Fruit fly (Drosophila melanogaster) whole organism, prepupa: ENCODE results near the gene CG1428.
A peak's percentile ranks its signal among the peaks of the same experiment; 100 is the strongest.

ENCODE experiments used
- Blimp-1 ChIP-seq: fragments of 200-800 bp; sonication (Bioruptor generic); optimal IDR thresholded peaks from 3 replicates; lab custom pipeline; 2017; ENCODE audit warnings: missing biosample characterization, missing genetic modification characterization, mild to moderate bottlenecking, moderate library complexity, missing genetic modification reagents
- CG10669 ChIP-seq: fragments of 200-800 bp; sonication (Bioruptor generic); optimal IDR thresholded peaks from 3 replicates; lab custom pipeline; 2018; ENCODE audit warnings: missing biosample characterization, mild to moderate bottlenecking, missing genetic modification characterization, moderate library complexity
- CG11294 ChIP-seq: fragments of 200-800 bp; sonication (Bioruptor generic); IDR thresholded peaks from 2 replicates; pipeline ENCODE4 v1.3.6; 2022; ENCODE audit warnings: missing biosample characterization, missing genetic modification characterization
- CG11762 ChIP-seq: fragments of 200-800 bp; sonication (Bioruptor generic); optimal IDR thresholded peaks from 3 replicates; lab custom pipeline; 2016; ENCODE audit warnings: missing biosample characterization, missing genetic modification characterization; ENCODE audit not compliant: insufficient read depth
- CG11902 ChIP-seq: fragments of 200-800 bp; sonication (Bioruptor generic); optimal IDR thresholded peaks from 3 replicates; lab custom pipeline; 2016; ENCODE audit warnings: missing biosample characterization, missing genetic modification characterization
- CG15336 ChIP-seq: fragments of 200-800 bp; sonication (Bioruptor generic); IDR thresholded peaks from 2 replicates; pipeline ENCODE4 v1.3.6; 2022; ENCODE audit warnings: missing biosample characterization, missing genetic modification characterization
- CG1621 ChIP-seq: fragments of 200-800 bp; sonication (Bioruptor generic); optimal IDR thresholded peaks from 3 replicates; lab custom pipeline; 2018; ENCODE audit warnings: missing biosample characterization, mild to moderate bottlenecking, missing genetic modification characterization
- CG3032 ChIP-seq: fragments of 200-800 bp; optimal IDR thresholded peaks from 2 replicates; lab custom pipeline; 2019; ENCODE audit warnings: missing biosample characterization, mild to moderate bottlenecking, missing genetic modification characterization, moderate library complexity
- CG31627 ChIP-seq: fragments of 200-800 bp; sonication (Bioruptor generic); optimal IDR thresholded peaks from 3 replicates; lab custom pipeline; 2016; ENCODE audit warnings: missing biosample characterization, missing genetic modification characterization
- CG32006 ChIP-seq: fragments of 200-800 bp; sonication (Bioruptor generic); optimal IDR thresholded peaks from 3 replicates; lab custom pipeline; 2017; ENCODE audit warnings: missing biosample characterization, mild to moderate bottlenecking, missing genetic modification characterization
- CG34406 ChIP-seq: fragments of 200-800 bp; sonication (Bioruptor generic); optimal IDR thresholded peaks from 3 replicates; lab custom pipeline; 2016; ENCODE audit warnings: missing biosample characterization, missing genetic modification characterization
- CG3919 ChIP-seq: fragments of 200-800 bp; sonication (Bioruptor generic); optimal IDR thresholded peaks from 3 replicates; lab custom pipeline; 2016; ENCODE audit warnings: missing biosample characterization, missing genetic modification characterization
- CG4318 ChIP-seq: fragments of 200-800 bp; sonication (Bioruptor generic); optimal IDR thresholded peaks from 3 replicates; lab custom pipeline; 2017; ENCODE audit warnings: missing biosample characterization, mild to moderate bottlenecking, missing genetic modification characterization
- CG6163 ChIP-seq: fragments of 200-800 bp; sonication (Bioruptor generic); IDR thresholded peaks from 3 replicates; pipeline ENCODE4 v1.3.6; 2022; ENCODE audit warnings: missing biosample characterization, missing genetic modification characterization
- CG6276 ChIP-seq: fragments of 200-800 bp; sonication (Bioruptor generic); optimal IDR thresholded peaks from 2 replicates; lab custom pipeline; 2017; ENCODE audit warnings: missing biosample characterization, mild to moderate bottlenecking, missing genetic modification characterization
- CG6792 ChIP-seq: fragments of 200-800 bp; sonication (Bioruptor generic); optimal IDR thresholded peaks from 3 replicates; lab custom pipeline; 2016; ENCODE audit warnings: missing biosample characterization, missing genetic modification characterization
- CG6808 ChIP-seq: fragments of 200-800 bp; sonication (Bioruptor generic); optimal IDR thresholded peaks from 3 replicates; lab custom pipeline; 2017; ENCODE audit warnings: missing biosample characterization, missing genetic modification characterization, mild to moderate bottlenecking, moderate library complexity, missing genetic modification reagents
- CG6854 ChIP-seq: fragments of 200-800 bp; sonication (Bioruptor generic); optimal IDR thresholded peaks from 2 replicates; lab custom pipeline; 2017; ENCODE audit warnings: missing biosample characterization, mild to moderate bottlenecking, missing genetic modification characterization
- CG7368 ChIP-seq: fragments of 200-800 bp; sonication (Bioruptor generic); optimal IDR thresholded peaks from 3 replicates; lab custom pipeline; 2016; ENCODE audit warnings: missing biosample characterization, missing genetic modification characterization
- CG8119 ChIP-seq: fragments of 200-800 bp; sonication (Bioruptor generic); IDR thresholded peaks from 3 replicates; pipeline ENCODE4 v1.3.6; 2022; ENCODE audit warnings: missing biosample characterization, missing genetic modification characterization
- CG8319 ChIP-seq: fragments of 200-800 bp; sonication (Bioruptor generic); optimal IDR thresholded peaks from 3 replicates; lab custom pipeline; 2016; ENCODE audit warnings: missing biosample characterization, missing genetic modification characterization
- CG8632 ChIP-seq: fragments of 200-800 bp; sonication (Bioruptor generic); optimal IDR thresholded peaks from 3 replicates; lab custom pipeline; 2016; ENCODE audit warnings: missing biosample characterization, missing genetic modification characterization
- CG9139 ChIP-seq: fragments of 200-800 bp; sonication (Bioruptor generic); optimal IDR thresholded peaks from 3 replicates; lab custom pipeline; 2017; ENCODE audit warnings: missing biosample characterization, mild to moderate bottlenecking, missing genetic modification characterization
- Eip75B ChIP-seq: fragments of 200-800 bp; sonication (Bioruptor generic); optimal IDR thresholded peaks from 3 replicates; lab custom pipeline; 2016; ENCODE audit warnings: missing biosample characterization, missing genetic modification characterization
- Eip93F ChIP-seq: fragments of 200-800 bp; sonication (Bioruptor generic); optimal IDR thresholded peaks from 2 replicates; lab custom pipeline; 2016; ENCODE audit warnings: missing biosample characterization, mild to moderate bottlenecking, missing genetic modification characterization
- Ets21C ChIP-seq: fragments of 200-800 bp; sonication (Bioruptor generic); optimal IDR thresholded peaks from 3 replicates; lab custom pipeline; 2016; ENCODE audit warnings: missing biosample characterization, missing genetic modification characterization
- Ets96B ChIP-seq: fragments of 200-800 bp; optimal IDR thresholded peaks from 2 replicates; lab custom pipeline; 2019; ENCODE audit warnings: missing biosample characterization, mild to moderate bottlenecking, missing genetic modification characterization, moderate library complexity
- Gug ChIP-seq: fragments of 200-800 bp; sonication (Bioruptor generic); IDR thresholded peaks from 2 replicates; pipeline ENCODE4 v1.3.6; 2022; ENCODE audit warnings: missing biosample characterization, missing genetic modification characterization
- Hr39 ChIP-seq: fragments of 200-800 bp; sonication (Bioruptor generic); optimal IDR thresholded peaks from 2 replicates; lab custom pipeline; 2016; ENCODE audit warnings: missing biosample characterization, missing genetic modification characterization
- Hr4 ChIP-seq: fragments of 200-800 bp; sonication (Bioruptor generic); optimal IDR thresholded peaks from 3 replicates; lab custom pipeline; 2016; ENCODE audit warnings: missing biosample characterization, missing genetic modification characterization
- Smox ChIP-seq: fragments of 200-800 bp; sonication (Bioruptor generic); optimal IDR thresholded peaks from 3 replicates; lab custom pipeline; 2016; ENCODE audit warnings: missing biosample characterization, missing genetic modification characterization
- Sox102F ChIP-seq: fragments of 200-800 bp; sonication (Bioruptor generic); optimal IDR thresholded peaks from 2 replicates; lab custom pipeline; 2016; ENCODE audit warnings: missing biosample characterization, mild to moderate bottlenecking, missing genetic modification characterization
- Sox14 ChIP-seq: fragments of 200-800 bp; sonication (Bioruptor generic); optimal IDR thresholded peaks from 3 replicates; lab custom pipeline; 2016; ENCODE audit warnings: missing biosample characterization, missing genetic modification characterization
- Sox15 ChIP-seq: fragments of 200-800 bp; sonication (Bioruptor generic); optimal IDR thresholded peaks from 3 replicates; lab custom pipeline; 2016; ENCODE audit warnings: missing biosample characterization, missing genetic modification characterization
- achi ChIP-seq: fragments of 200-800 bp; sonication (Bioruptor generic); optimal IDR thresholded peaks from 3 replicates; lab custom pipeline; 2016; ENCODE audit warnings: missing biosample characterization, missing genetic modification characterization
- acj6 ChIP-seq: fragments of 200-800 bp; sonication (Bioruptor generic); optimal IDR thresholded peaks from 3 replicates; lab custom pipeline; 2016; ENCODE audit warnings: missing biosample characterization, missing genetic modification characterization
- cyc ChIP-seq: fragments of 200-800 bp; sonication (Bioruptor generic); optimal IDR thresholded peaks from 3 replicates; lab custom pipeline; 2016; ENCODE audit warnings: missing biosample characterization, missing genetic modification characterization
- dac ChIP-seq: fragments of 200-800 bp; sonication (Bioruptor generic); optimal IDR thresholded peaks from 2 replicates; lab custom pipeline; 2017; ENCODE audit warnings: missing biosample characterization, mild to moderate bottlenecking, missing genetic modification characterization
- dsx ChIP-seq: fragments of 200-800 bp; optimal IDR thresholded peaks from 3 replicates; lab custom pipeline; 2019; ENCODE audit warnings: missing biosample characterization, mild to moderate bottlenecking, missing genetic modification characterization, moderate library complexity; ENCODE audit not compliant: poor library complexity, severe bottlenecking
- eg ChIP-seq: fragments of 200-800 bp; sonication (Bioruptor generic); IDR thresholded peaks from 3 replicates; pipeline ENCODE4 v1.3.6; 2022; ENCODE audit warnings: missing biosample characterization, missing genetic modification characterization
- esn ChIP-seq: fragments of 200-800 bp; sonication (Bioruptor generic); optimal IDR thresholded peaks from 2 replicates; lab custom pipeline; 2016; ENCODE audit warnings: missing biosample characterization, mild to moderate bottlenecking, missing genetic modification characterization, moderate library complexity
- fkh ChIP-seq: fragments of 200-800 bp; sonication (Bioruptor generic); optimal IDR thresholded peaks from 3 replicates; lab custom pipeline; 2017; ENCODE audit warnings: missing biosample characterization, mild to moderate bottlenecking, missing genetic modification characterization, moderate library complexity
- net ChIP-seq: fragments of 200-800 bp; sonication (Bioruptor generic); optimal IDR thresholded peaks from 3 replicates; lab custom pipeline; 2016; ENCODE audit warnings: missing biosample characterization, missing genetic modification characterization
- pdm3 ChIP-seq: fragments of 200-800 bp; sonication (Bioruptor generic); optimal IDR thresholded peaks from 3 replicates; lab custom pipeline; 2016; ENCODE audit warnings: missing biosample characterization, missing genetic modification characterization
- salr ChIP-seq, 2 experiments: fragments of 200-800 bp; sonication (Bioruptor generic); optimal IDR thresholded peaks; 3 replicates each; lab custom pipeline; 2016 to 2018; ENCODE audit warnings: missing biosample characterization in 2 of 2, missing genetic modification characterization in 2 of 2, mild to moderate bottlenecking in 1 of 2
- spab ChIP-seq: fragments of 200-800 bp; sonication (Bioruptor generic); optimal IDR thresholded peaks from 2 replicates; lab custom pipeline; 2017; ENCODE audit warnings: missing biosample characterization, mild to moderate bottlenecking, missing genetic modification characterization, missing genetic modification reagents
- ss ChIP-seq, 2 experiments: fragments of 200-800 bp; sonication (Bioruptor generic); optimal IDR thresholded peaks; 2 replicates in 1 of 2; 3 replicates in 1 of 2; lab custom pipeline; 2017 to 2018; ENCODE audit warnings: mild to moderate bottlenecking in 2 of 2, missing biosample characterization in 2 of 2, missing genetic modification characterization in 2 of 2, moderate library complexity in 1 of 2
- topi ChIP-seq: fragments of 200-800 bp; sonication (Bioruptor generic); optimal IDR thresholded peaks from 3 replicates; lab custom pipeline; 2016; ENCODE audit warnings: missing biosample characterization, missing genetic modification characterization

CG1428 gene

DNA sequence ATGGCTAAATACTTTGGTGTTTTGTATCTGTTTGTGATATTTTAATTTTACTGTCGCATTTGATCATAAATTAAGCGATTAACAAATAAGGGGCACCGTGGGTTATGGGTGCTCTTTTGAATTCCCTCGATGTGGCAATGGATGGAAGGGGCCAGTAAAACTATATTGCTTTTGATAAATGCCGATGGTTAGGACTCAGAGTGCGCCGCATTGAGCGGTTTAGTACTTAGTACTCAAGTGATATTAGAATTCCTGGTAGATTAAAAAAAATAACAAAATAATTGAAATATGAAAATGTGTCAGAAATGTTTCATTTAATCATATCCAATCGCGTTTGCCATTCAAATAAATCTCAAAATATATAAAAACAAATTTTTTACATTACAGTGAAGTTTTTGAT lies 9.9 kb downstream of the CG1428 start, which contains the start of gene CG11634:
Gene CG11634 (plus strand): TSS at position 301 of the 400 bp plus-strand sequence.
- TF ChIP-seq CG8632 (no peak), CG11902 (GFP tag; lab: Kevin White, UChicago) (no peak), achi (no peak)

DNA sequence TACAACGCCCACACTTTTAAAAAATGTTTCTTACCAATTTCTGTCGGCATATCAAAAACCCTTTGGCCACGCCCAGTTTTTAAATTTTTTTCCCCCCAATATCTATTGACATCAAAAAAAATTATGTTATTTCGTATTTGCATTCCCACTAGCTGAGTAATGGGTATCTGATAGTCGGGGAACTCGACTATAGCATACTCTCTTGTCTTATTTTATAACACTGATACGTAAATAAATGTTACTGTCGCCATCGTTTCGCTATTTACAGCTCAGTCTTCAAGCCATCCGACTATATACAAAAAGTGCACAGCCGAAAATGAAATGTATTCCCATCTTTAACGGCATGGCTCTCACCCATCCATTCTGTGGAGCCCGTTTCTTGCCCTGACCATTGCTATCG lies 17.2 kb downstream of the CG1428 start:
- TF ChIP-seq CG8119 (GFP tag; lab: Robert Waterston, UW), result no peak

DNA sequence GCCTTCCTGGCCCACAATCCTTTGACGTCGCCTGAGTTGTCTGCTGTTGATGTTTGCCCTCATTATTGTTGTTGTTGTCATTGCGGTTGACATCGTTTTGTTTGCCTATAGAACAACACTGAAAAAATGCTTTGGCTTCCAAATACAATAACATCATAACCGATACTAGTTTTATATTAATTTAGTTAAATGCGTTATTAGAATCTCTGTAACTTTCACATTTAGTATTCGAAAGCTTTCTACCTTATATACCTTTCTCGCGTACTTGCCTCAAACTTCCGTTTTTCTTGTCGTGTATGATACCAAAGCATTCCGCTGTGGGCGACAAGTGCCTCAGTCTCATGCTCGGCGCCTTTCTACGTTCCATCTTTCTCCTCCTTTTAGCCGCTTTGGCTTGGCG lies 27.4 kb downstream of the CG1428 start:
- peak; percentile 4 for TF ChIP-seq Smox (GFP tag; lab: Kevin White, UChicago)
- TF ChIP-seq topi, result peak; percentile 14
- no peak for TF ChIP-seq CG8119 (GFP tag; lab: Robert Waterston, UW)
- peak; percentile 22 for TF ChIP-seq pdm3 (GFP tag; lab: Kevin White, UChicago)
- peak; percentile 7 for TF ChIP-seq Sox14 (GFP tag; lab: Kevin White, UChicago)
- peak; percentile 6 for TF ChIP-seq Hr4 (GFP tag; lab: Kevin White, UChicago)
- no peak for TF ChIP-seq CG11762 (GFP tag; lab: Kevin White, UChicago)
- no peak for TF ChIP-seq ss (GFP tag; optimal IDR thresholded peaks at IDR 0.05; lab: Kevin White, UChicago)
- no peak for TF ChIP-seq net
- TF ChIP-seq Eip93F, result no peak
- TF ChIP-seq cyc, result peak; percentile 16
- no peak for TF ChIP-seq CG11294 (GFP tag; lab: Robert Waterston, UW)
- no peak for TF ChIP-seq eg (GFP tag; lab: Robert Waterston, UW)
- TF ChIP-seq CG6163 (GFP tag; lab: Robert Waterston, UW), result peak; percentile 56; the same call in 2 of the 3 replicates
- no peak for TF ChIP-seq dsx (GFP tag; lab: Kevin White, UChicago)
- no peak for TF ChIP-seq CG9139 (GFP tag; lab: Kevin White, UChicago)
- TF ChIP-seq CG1621 (tag; lab: Kevin White, UChicago), result peak; percentile 5
- TF ChIP-seq CG6854 (GFP tag; lab: Kevin White, UChicago), result no peak
- no peak for TF ChIP-seq Sox15 (GFP tag; lab: Kevin White, UChicago)
- no peak for TF ChIP-seq CG15336 (GFP tag; lab: Robert Waterston, UW)
- no peak for TF ChIP-seq CG8632
- no peak for TF ChIP-seq Sox102F (GFP tag; lab: Kevin White, UChicago)
- peak; percentile 29 for TF ChIP-seq CG3032 (tag; lab: Kevin White, UChicago)
- TF ChIP-seq CG6276 (GFP tag; lab: Kevin White, UChicago), result no peak
- no peak for TF ChIP-seq Ets21C (GFP tag; lab: Kevin White, UChicago)
- peak; percentile 21 for TF ChIP-seq acj6 (GFP tag; lab: Kevin White, UChicago)
- TF ChIP-seq CG4318 (GFP tag; lab: Kevin White, UChicago), result peak; percentile 25
- TF ChIP-seq esn (GFP tag; lab: Kevin White, UChicago), result no peak
- peak; percentile 31 for TF ChIP-seq Eip75B (GFP tag; lab: Kevin White, UChicago)
- peak; percentile 46 for TF ChIP-seq Ets96B (tag; lab: Kevin White, UChicago)
- TF ChIP-seq CG6792 (GFP tag; lab: Kevin White, UChicago), result peak; percentile 11
- no peak for TF ChIP-seq Gug (GFP tag; lab: Robert Waterston, UW)
- peak; percentile 8 for TF ChIP-seq CG34406 (GFP tag; lab: Kevin White, UChicago)
- no peak for TF ChIP-seq dac (GFP tag; lab: Kevin White, UChicago)
- TF ChIP-seq CG8319, result no peak
- peak; percentile 21 for TF ChIP-seq Hr39
- no peak for TF ChIP-seq CG7368 (GFP tag; lab: Kevin White, UChicago)
- TF ChIP-seq CG6808, result no peak
- peak; percentile 40 for TF ChIP-seq CG32006 (GFP tag; lab: Kevin White, UChicago)
- TF ChIP-seq fkh (GFP tag; lab: Kevin White, UChicago), result no peak
- peak; percentile 44 for TF ChIP-seq CG10669 (GFP tag; lab: Kevin White, UChicago)
- TF ChIP-seq CG3919 (GFP tag; lab: Kevin White, UChicago), result peak; percentile 50
- TF ChIP-seq salr (GFP tag; optimal IDR thresholded peaks at IDR 0.05; lab: Kevin White, UChicago), result no peak
- peak; percentile 22 for TF ChIP-seq spab (GFP tag; lab: Kevin White, UChicago)
- no peak for TF ChIP-seq CG11902 (GFP tag; lab: Kevin White, UChicago)
- no peak for TF ChIP-seq Blimp-1 (GFP tag; lab: Kevin White, UChicago)
- no peak for TF ChIP-seq CG31627
